Worm (Caenorhabditis elegans): Measurements from ENCODE around the gene B0554.2.
A peak's percentile ranks its signal among the peaks of the same experiment; 100 is the strongest.

Gene B0554.2

ce11 chrV:462263-462662, 28.3 kb downstream of the B0554.2 start, which contains the start of gene nhr-202 (continued):
- TF ChIP-seq lin-39 (tag; optimal IDR thresholded peaks at IDR 0.05) (no peak), hlh-4 (tag; optimal IDR thresholded peaks at IDR 0.05) (no peak), unc-86 (tag; optimal IDR thresholded peaks at IDR 0.05) (no peak), C34B4.2 (tag; optimal IDR thresholded peaks at IDR 0.05) (no peak), nhr-19 (GFP tag; conservative IDR thresholded peaks at IDR 0.05) (no peak), efl-1 (optimal IDR thresholded peaks at IDR 0.05) (no peak), efl-1 (GFP tag; optimal IDR thresholded peaks at IDR 0.05 in 1 of 2) (peak in 1 of 2 experiments; percentile 8), fos-1 (tag; optimal IDR thresholded peaks at IDR 0.05) (no peak), unc-62 (GFP tag; optimal IDR thresholded peaks at IDR 0.05) (no peak), fkh-4 (tag; optimal IDR thresholded peaks at IDR 0.05; ENCODE audit: borderline replicate concordance) (no peak), ets-5 (GFP tag; IDR thresholded peaks at IDR 0.05) (no peak), elt-2 (tag; optimal IDR thresholded peaks at IDR 0.05) (peak; percentile 24), unc-30 (tag; optimal IDR thresholded peaks at IDR 0.05) (no peak), mep-1 (tag; optimal IDR thresholded peaks at IDR 0.05) (peak; percentile 25), egl-27 (tag; optimal IDR thresholded peaks at IDR 0.05) (no peak), F16B12.6 (tag; optimal IDR thresholded peaks at IDR 0.05) (no peak)

DNA sequence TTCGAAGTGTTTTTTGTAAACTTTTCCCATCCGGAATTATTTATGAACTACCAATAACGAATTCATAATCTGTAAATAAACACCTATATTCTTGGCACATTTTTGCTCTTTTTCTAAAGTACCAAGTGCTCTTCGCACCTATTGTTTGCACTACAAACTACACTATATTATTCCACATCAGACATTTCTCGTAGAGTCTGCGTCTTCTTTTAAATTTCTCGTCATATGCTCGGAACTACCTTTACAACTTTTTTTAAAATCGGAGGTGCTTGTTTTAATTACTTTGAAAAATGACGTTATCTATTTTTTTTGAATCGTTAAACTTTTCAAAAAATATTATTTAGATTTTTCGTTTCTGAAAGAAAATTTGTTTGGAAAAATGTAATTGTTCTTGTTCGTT, 30.8 kb downstream of the B0554.2 start, which contains the start of gene nhr-201:
Gene nhr-201, plus strand, starts transcription at position 29 of the 400 bp plus-strand sequence.
- TF ChIP-seq F16B12.6 (tag; optimal IDR thresholded peaks at IDR 0.05) (no peak), elt-2 (tag; optimal IDR thresholded peaks at IDR 0.05) (peak; percentile 19), efl-1 (optimal IDR thresholded peaks at IDR 0.05) (no peak), efl-1 (GFP tag; optimal IDR thresholded peaks at IDR 0.05 in 1 of 2) (peak in 1 of 2 experiments; percentile 84), nhr-20 (tag; optimal IDR thresholded peaks at IDR 0.05) (peak; percentile 85), nhr-71 (tag; optimal IDR thresholded peaks at IDR 0.05) (peak; percentile 10)

DNA sequence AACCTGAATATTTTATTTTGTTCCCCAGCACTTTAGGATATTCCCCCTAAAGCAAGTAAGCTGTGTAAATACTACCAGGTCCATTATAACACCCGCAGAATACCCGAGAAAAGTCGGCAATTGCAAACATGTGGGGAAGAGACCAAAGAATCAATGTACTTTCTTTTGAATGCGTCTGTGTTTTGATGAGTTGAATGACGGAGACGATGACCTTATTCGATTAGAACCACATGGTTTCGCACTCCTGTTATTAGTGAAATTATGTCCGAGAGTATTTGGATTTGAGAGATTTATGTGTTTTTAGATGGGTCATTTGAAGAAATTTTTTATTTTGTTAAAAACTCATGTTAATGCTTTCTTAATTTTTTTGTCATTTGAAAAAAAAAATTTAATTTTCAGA, 31.4 kb downstream of the B0554.2 start:
- TF ChIP-seq nhr-71 (tag; optimal IDR thresholded peaks at IDR 0.05) (peak; percentile 45), unc-30 (tag; optimal IDR thresholded peaks at IDR 0.05) (no peak), lin-13 (GFP tag; optimal IDR thresholded peaks at IDR 0.05) (peak; percentile 10), blmp-1 (tag; optimal IDR thresholded peaks at IDR 0.05) (peak; percentile 89), nhr-20 (tag; optimal IDR thresholded peaks at IDR 0.05) (peak; percentile 4), snu-23 (GFP tag; optimal IDR thresholded peaks at IDR 0.05) (no peak), elt-3 (tag; optimal IDR thresholded peaks at IDR 0.05) (no peak), mep-1 (tag; optimal IDR thresholded peaks at IDR 0.05) (peak; percentile 2), fkh-4 (tag; optimal IDR thresholded peaks at IDR 0.05; ENCODE audit: borderline replicate concordance) (peak; percentile 32), ztf-4 (tag; optimal IDR thresholded peaks at IDR 0.05) (no peak), dsc-1 (tag; optimal IDR thresholded peaks at IDR 0.05) (peak; percentile 90), nhr-85 (tag) (peak; percentile 78)

- TF ChIP-seq hlh-4 (tag; optimal IDR thresholded peaks at IDR 0.05), result no peak
- TF ChIP-seq efl-1 (optimal IDR thresholded peaks at IDR 0.05), result no peak
- TF ChIP-seq efl-1 (GFP tag; optimal IDR thresholded peaks at IDR 0.05 in 1 of 2), result peak in 1 of 2 experiments; percentile 85
Measured at ce11 chrV:467507-467906, 33.5 kb downstream of the B0554.2 start.

DNA sequence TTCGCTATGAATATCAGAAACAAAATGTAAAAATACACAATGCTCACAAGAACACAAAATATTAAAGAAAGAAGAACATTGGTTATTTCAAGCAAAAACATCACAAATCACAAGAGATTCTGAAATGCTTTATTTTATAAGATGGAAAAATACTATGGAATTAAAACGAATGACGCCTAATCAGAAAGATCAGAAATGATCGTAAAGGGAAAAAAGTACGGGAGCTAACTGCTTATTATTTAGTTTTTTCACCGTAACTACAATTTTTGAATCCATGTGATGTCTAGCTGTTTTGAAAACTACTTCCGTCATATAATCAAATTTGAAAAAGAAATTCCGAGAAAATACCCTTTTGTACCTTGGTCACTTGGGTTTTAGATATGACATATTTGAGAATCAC, 34.5 kb downstream of the B0554.2 start, which contains the start of gene srbc-57:
Gene srbc-57, minus strand, starts transcription at position 101 of the 400 bp plus-strand sequence.
- TF ChIP-seq ceh-88 (GFP tag; IDR thresholded peaks at IDR 0.05) (no peak), nhr-77 (tag; optimal IDR thresholded peaks at IDR 0.05) (no peak), fkh-8 (tag; optimal IDR thresholded peaks at IDR 0.05) (peak; percentile 14), mab-9 (GFP tag; IDR thresholded peaks at IDR 0.05) (no peak), nhr-84 (tag; optimal IDR thresholded peaks at IDR 0.05) (no peak)

ce11 chrV:472589-472988, 38.6 kb downstream of the B0554.2 start, which contains the start of gene srt-31:
Gene srt-31, plus strand, starts transcription at chrV:472889.
- TF ChIP-seq xbp-1 (tag; optimal IDR thresholded peaks at IDR 0.05) (no peak), lin-39 (tag; optimal IDR thresholded peaks at IDR 0.05) (no peak), ztf-11 (tag; optimal IDR thresholded peaks at IDR 0.05) (no peak), mdl-1 (tag; optimal IDR thresholded peaks at IDR 0.05) (no peak), nhr-28 (tag; optimal IDR thresholded peaks at IDR 0.05) (no peak), Y116A8C.19 (tag; optimal IDR thresholded peaks at IDR 0.05; ENCODE audit: borderline replicate concordance) (no peak), unc-98 (GFP tag; IDR thresholded peaks at IDR 0.05) (no peak), efl-3 (GFP tag; optimal IDR thresholded peaks at IDR 0.05) (no peak), snpc-4 (tag; optimal IDR thresholded peaks at IDR 0.05) (no peak), lir-3 (tag; optimal IDR thresholded peaks at IDR 0.05; ENCODE audit: poor library complexity) (no peak), ets-5 (GFP tag; IDR thresholded peaks at IDR 0.05) (no peak), hlh-17 (GFP tag; optimal IDR thresholded peaks at IDR 0.05; ENCODE audit: borderline replicate concordance) (no peak), isw-1 (GFP tag; IDR thresholded peaks at IDR 0.05) (no peak), nhr-84 (tag; optimal IDR thresholded peaks at IDR 0.05) (no peak), alr-1 (tag; optimal IDR thresholded peaks at IDR 0.05; ENCODE audit: borderline replicate concordance) (no peak), nhr-237 (tag; optimal IDR thresholded peaks at IDR 0.05) (no peak)
